Fruit fly (Drosophila melanogaster) whole organism, pupa: Measurements from ENCODE around the gene TotB.

ENCODE experiments used
- CG10348 ChIP-seq: fragments of 200-800 bp; sonication (Bioruptor generic); IDR thresholded peaks from 2 replicates; pipeline ENCODE4 v1.3.6; 2022; ENCODE audit warnings: missing biosample characterization, missing genetic modification characterization
- CG12605 ChIP-seq: fragments of 200-800 bp; sonication (Bioruptor generic); IDR thresholded peaks from 2 replicates; pipeline ENCODE4 v1.3.6; 2022; ENCODE audit warnings: missing biosample characterization, missing genetic modification characterization
- CG17806 ChIP-seq: fragments of 200-800 bp; sonication (Bioruptor generic); optimal IDR thresholded peaks from 2 replicates; lab custom pipeline; 2018; ENCODE audit warnings: missing biosample characterization, mild to moderate bottlenecking, missing genetic modification characterization, moderate library complexity
- CG8159 ChIP-seq: fragments of 200-800 bp; sonication (Bioruptor generic); optimal IDR thresholded peaks from 3 replicates; lab custom pipeline; 2018; ENCODE audit warnings: missing biosample characterization, mild to moderate bottlenecking, missing genetic modification characterization, moderate library complexity
- CG9948 ChIP-seq: fragments of 200-800 bp; sonication (Bioruptor generic); optimal IDR thresholded peaks from 2 replicates; lab custom pipeline; 2018; ENCODE audit warnings: missing biosample characterization, mild to moderate bottlenecking, missing genetic modification characterization, moderate library complexity
- D1 ChIP-seq: fragments of 200-800 bp; sonication (Bioruptor generic); optimal IDR thresholded peaks from 2 replicates; lab custom pipeline; 2018; ENCODE audit warnings: missing biosample characterization, mild to moderate bottlenecking, missing genetic modification characterization, moderate library complexity
- EcR ChIP-seq: fragments of 200-800 bp; sonication (Bioruptor generic); optimal IDR thresholded peaks from 3 replicates; lab custom pipeline; 2019; ENCODE audit warnings: missing biosample characterization, missing genetic modification characterization, mild to moderate bottlenecking, moderate library complexity, missing genetic modification reagents
- fd96Ca ChIP-seq: fragments of 200-800 bp; sonication (Bioruptor generic); IDR thresholded peaks from 3 replicates; pipeline ENCODE4 v1.3.6; 2022; ENCODE audit warnings: missing biosample characterization, missing genetic modification characterization
- rn ChIP-seq: fragments of 200-800 bp; sonication (Bioruptor generic); IDR thresholded peaks from 2 replicates; pipeline ENCODE4 v1.3.6; 2022; ENCODE audit warnings: missing biosample characterization, missing genetic modification characterization

DNA sequence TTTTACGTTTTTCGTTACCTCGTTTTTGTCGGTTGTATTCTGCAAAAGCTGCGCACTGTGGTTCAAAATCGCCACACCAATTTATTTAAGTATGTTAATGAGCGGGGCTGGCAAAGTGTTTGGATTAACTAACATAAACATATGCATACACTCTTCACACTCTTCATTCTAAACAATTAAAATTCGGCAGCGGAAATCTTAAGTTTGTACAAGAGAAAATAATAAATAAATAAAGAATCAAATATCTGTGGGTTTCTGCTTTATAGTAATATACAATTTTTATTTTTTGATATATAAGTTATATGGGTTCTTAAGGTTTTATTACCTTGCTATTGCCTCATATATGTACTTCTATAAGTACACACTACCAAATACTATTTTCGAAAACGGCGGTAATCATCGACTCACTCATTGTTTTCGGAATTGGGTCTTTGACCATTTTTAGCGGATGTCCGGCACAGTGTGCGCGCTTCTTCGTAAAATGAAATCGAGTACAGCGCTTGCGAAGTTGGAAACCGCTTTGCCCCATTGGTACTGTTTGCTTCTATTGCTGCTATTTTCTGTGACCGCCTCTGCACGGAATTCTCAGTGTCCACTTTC, 37.4 kb upstream of the TotB start:
- TF ChIP-seq CG17806 = peak; percentile 0
- no peak for TF ChIP-seq EcR (GFP tag; lab: Kevin White, UChicago)
- no peak for TF ChIP-seq CG8159 (tag; lab: Kevin White, UChicago)
- TF ChIP-seq fd96Ca (GFP tag; lab: Robert Waterston, UW) = no peak
- no peak for TF ChIP-seq rn (GFP tag; lab: Robert Waterston, UW)
- TF ChIP-seq D1 (tag; lab: Kevin White, UChicago) = no peak
- TF ChIP-seq CG10348 = no peak
- TF ChIP-seq CG9948 (tag; lab: Kevin White, UChicago) = no peak
- no peak for TF ChIP-seq CG12605 (GFP tag; lab: Robert Waterston, UW)
